Fruit fly (Drosophila melanogaster) S2 (cell line): Measurements from ENCODE around the gene CG42869.

Experiments used
- CG8478 ChIP-seq: fragments of >200 bp; optimal IDR thresholded peaks from 2 replicates; lab custom pipeline; 2018
- CTCF ChIP-seq, 2 experiments: fragments of >200 bp; optimal IDR thresholded peaks; 2 replicates each; lab custom pipeline; 2018

DNA sequence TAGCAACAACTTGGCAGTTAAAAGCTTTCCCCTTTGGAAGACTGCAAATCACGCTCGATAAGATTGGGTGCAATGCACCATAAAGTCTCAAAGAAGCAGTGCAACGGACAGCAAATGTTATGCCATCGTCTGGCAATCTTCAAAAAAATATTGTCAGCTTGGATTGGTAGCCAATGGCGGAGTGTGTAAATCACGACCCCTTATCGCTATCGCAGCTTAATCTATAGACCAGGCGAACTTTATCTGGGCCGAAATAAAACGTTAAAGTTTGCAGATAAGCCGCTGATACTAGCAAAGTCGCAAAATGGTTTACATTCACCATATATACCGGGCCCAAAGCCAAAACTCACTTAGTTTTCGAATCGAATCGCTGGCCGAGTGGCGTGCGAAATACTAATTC lies 17.3 kb upstream of the CG42869 start, which contains the start of gene CG31198:
- TF ChIP-seq CG8478 (lab: Kevin White, UChicago) (no peak), CTCF (optimal IDR thresholded peaks at IDR 0.05; lab: Kevin White, UChicago) (no peak)
